Fruit fly (Drosophila melanogaster) whole organism, adult: Measurements from ENCODE around the gene Arl2.

Source experiments
- CG11617 ChIP-seq: fragments of 200-800 bp; sonication (Bioruptor generic); optimal IDR thresholded peaks from 2 replicates; lab custom pipeline; 2017; ENCODE audit warnings: mild to moderate bottlenecking, missing biosample characterization, missing genetic modification reagents, missing genetic modification characterization
- CG12768 ChIP-seq: fragments of 200-800 bp; sonication (Bioruptor generic); optimal IDR thresholded peaks from 2 replicates; lab custom pipeline; 2017; ENCODE audit warnings: missing biosample characterization, missing genetic modification characterization, mild to moderate bottlenecking, moderate library complexity, missing genetic modification reagents
- CG14711 ChIP-seq: fragments of 200-800 bp; sonication (Bioruptor generic); optimal IDR thresholded peaks from 2 replicates; lab custom pipeline; 2018; ENCODE audit warnings: missing biosample characterization, mild to moderate bottlenecking, missing genetic modification characterization, moderate library complexity
- CG1620 ChIP-seq: fragments of 200-800 bp; sonication (Bioruptor generic); optimal IDR thresholded peaks from 2 replicates; lab custom pipeline; 2016; ENCODE audit warnings: missing biosample characterization, missing genetic modification characterization
- CG33017 ChIP-seq: fragments of 200-800 bp; sonication (Bioruptor generic); optimal IDR thresholded peaks from 2 replicates; lab custom pipeline; 2018; ENCODE audit warnings: missing biosample characterization, mild to moderate bottlenecking, missing genetic modification characterization, moderate library complexity
- CG5204 ChIP-seq: fragments of 200-800 bp; sonication (Bioruptor generic); optimal IDR thresholded peaks from 2 replicates; lab custom pipeline; 2016; ENCODE audit warnings: missing biosample characterization, missing genetic modification characterization
- CG7045 ChIP-seq: fragments of 200-800 bp; sonication (Bioruptor generic); optimal IDR thresholded peaks from 2 replicates; lab custom pipeline; 2017; ENCODE audit warnings: missing biosample characterization, mild to moderate bottlenecking, missing genetic modification characterization
- CG7101 ChIP-seq: fragments of 200-800 bp; sonication (Bioruptor generic); optimal IDR thresholded peaks from 2 replicates; lab custom pipeline; 2018; ENCODE audit warnings: missing biosample characterization, mild to moderate bottlenecking, missing genetic modification characterization, moderate library complexity
- Clk ChIP-seq: fragments of 200-800 bp; sonication (Bioruptor generic); optimal IDR thresholded peaks from 2 replicates; lab custom pipeline; 2017; ENCODE audit warnings: missing biosample characterization, missing genetic modification characterization
- Crg-1 ChIP-seq: fragments of 200-800 bp; sonication (Bioruptor generic); optimal IDR thresholded peaks from 2 replicates; lab custom pipeline; 2016; ENCODE audit warnings: missing biosample characterization, missing genetic modification characterization
- Hr96 ChIP-seq: fragments of 200-800 bp; sonication (Bioruptor generic); optimal IDR thresholded peaks from 2 replicates; lab custom pipeline; 2016; ENCODE audit warnings: missing biosample characterization, missing genetic modification characterization
- Mnt ChIP-seq: fragments of 200-800 bp; sonication (Bioruptor generic); optimal IDR thresholded peaks from 2 replicates; lab custom pipeline; 2016; ENCODE audit warnings: missing biosample characterization, mild to moderate bottlenecking, missing genetic modification characterization
- bab1 ChIP-seq: fragments of 200-800 bp; sonication (Bioruptor generic); optimal IDR thresholded peaks from 3 replicates; lab custom pipeline; 2019; ENCODE audit warnings: missing biosample characterization, mild to moderate bottlenecking, missing genetic modification characterization, moderate library complexity
- cic ChIP-seq: fragments of 200-800 bp; sonication (Bioruptor generic); optimal IDR thresholded peaks from 2 replicates; lab custom pipeline; 2017; ENCODE audit warnings: missing biosample characterization, mild to moderate bottlenecking, missing genetic modification characterization, moderate library complexity
- cnc ChIP-seq, 2 experiments: fragments of >200 bp; optimal IDR thresholded peaks; 2 replicates each; lab custom pipeline; 2017
- kay ChIP-seq: fragments of 200-800 bp; sonication (Bioruptor generic); peaks from one replicate; lab custom pipeline; 2016; ENCODE audit warnings: missing biosample characterization, missing genetic modification characterization, borderline replicate concordance
- ovo ChIP-seq: fragments of 200-800 bp; sonication (Bioruptor generic); optimal IDR thresholded peaks from 2 replicates; lab custom pipeline; 2016; ENCODE audit warnings: missing biosample characterization, missing genetic modification characterization
- pad ChIP-seq: fragments of 200-800 bp; sonication (Bioruptor generic); optimal IDR thresholded peaks from 3 replicates; lab custom pipeline; 2017; ENCODE audit warnings: missing biosample characterization, missing genetic modification characterization, mild to moderate bottlenecking, moderate library complexity, missing genetic modification reagents
- tj ChIP-seq: fragments of 200-800 bp; sonication (Bioruptor generic); optimal IDR thresholded peaks from 3 replicates; lab custom pipeline; 2017; ENCODE audit warnings: missing biosample characterization, mild to moderate bottlenecking, missing genetic modification characterization, moderate library complexity
- toe ChIP-seq: fragments of 200-800 bp; sonication (Bioruptor generic); optimal IDR thresholded peaks from 2 replicates; lab custom pipeline; 2016; ENCODE audit warnings: missing biosample characterization, missing genetic modification characterization

Arl2 gene

DNA sequence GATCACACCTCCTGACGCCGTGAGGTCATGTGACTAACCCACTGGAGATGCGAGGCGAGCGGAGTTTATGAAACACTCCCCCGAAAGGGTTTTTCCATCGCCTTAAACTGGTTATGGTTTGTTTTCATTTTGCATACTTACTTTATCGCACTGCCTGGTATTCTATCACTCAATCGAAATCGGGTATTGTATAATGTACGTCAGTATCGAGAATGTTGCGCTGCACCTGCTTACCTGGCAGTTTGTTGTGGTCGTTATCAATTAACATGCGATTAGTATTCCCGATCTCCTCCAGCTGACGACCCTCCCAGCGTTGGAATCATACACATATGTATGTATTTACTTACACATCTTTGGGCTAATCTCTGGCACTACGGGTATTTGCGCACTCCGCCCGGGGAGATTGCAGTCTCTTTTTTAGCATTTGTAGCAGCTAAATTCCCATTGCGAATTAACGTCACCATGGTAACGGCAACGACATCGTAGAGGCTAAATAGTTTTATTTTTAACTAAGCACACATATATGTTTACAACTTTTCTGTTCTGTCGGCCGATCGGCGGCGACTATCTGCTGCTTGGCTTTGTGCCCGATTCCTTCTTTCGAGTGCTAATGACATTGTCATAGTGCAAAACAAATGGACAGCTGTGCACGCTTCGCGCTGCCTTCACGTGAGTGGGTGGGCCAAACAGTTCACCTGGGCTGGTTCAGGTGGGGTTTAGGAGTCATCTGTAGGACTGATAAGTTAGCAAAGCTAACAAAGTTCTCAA is 12.2 kb downstream of the Arl2 start:
- TF ChIP-seq Crg-1 (GFP tag; lab: Kevin White, UChicago): no peak
- TF ChIP-seq toe (GFP tag; lab: Kevin White, UChicago): peak; percentile 40
- no peak for TF ChIP-seq Clk
- TF ChIP-seq bab1 (GFP tag; lab: Kevin White, UChicago): no peak
- peak; percentile 51 for TF ChIP-seq Mnt (GFP tag; lab: Kevin White, UChicago)
- no peak for TF ChIP-seq cnc (optimal IDR thresholded peaks at IDR 0.05; lab: Kevin White, UChicago)
- TF ChIP-seq tj (GFP tag; lab: Kevin White, UChicago): peak; percentile 62
- no peak for TF ChIP-seq CG11617 (GFP tag; lab: Kevin White, UChicago)
- peak; percentile 92 for TF ChIP-seq cic (GFP tag; lab: Kevin White, UChicago)
- no peak for TF ChIP-seq CG1620 (GFP tag; lab: Kevin White, UChicago)
- TF ChIP-seq CG33017 (tag; lab: Kevin White, UChicago): no peak
- no peak for TF ChIP-seq pad
- TF ChIP-seq CG7101 (tag; lab: Kevin White, UChicago): no peak
- no peak for TF ChIP-seq CG7045 (GFP tag; lab: Kevin White, UChicago)
- TF ChIP-seq CG14711 (tag; lab: Kevin White, UChicago): no peak
- TF ChIP-seq Hr96: no peak
- TF ChIP-seq ovo (GFP tag; lab: Kevin White, UChicago): no peak
- TF ChIP-seq kay (GFP tag; lab: Kevin White, UChicago): peak; percentile 92
- peak; percentile 43 for TF ChIP-seq CG12768 (GFP tag; lab: Kevin White, UChicago)
- no peak for TF ChIP-seq CG5204

DNA sequence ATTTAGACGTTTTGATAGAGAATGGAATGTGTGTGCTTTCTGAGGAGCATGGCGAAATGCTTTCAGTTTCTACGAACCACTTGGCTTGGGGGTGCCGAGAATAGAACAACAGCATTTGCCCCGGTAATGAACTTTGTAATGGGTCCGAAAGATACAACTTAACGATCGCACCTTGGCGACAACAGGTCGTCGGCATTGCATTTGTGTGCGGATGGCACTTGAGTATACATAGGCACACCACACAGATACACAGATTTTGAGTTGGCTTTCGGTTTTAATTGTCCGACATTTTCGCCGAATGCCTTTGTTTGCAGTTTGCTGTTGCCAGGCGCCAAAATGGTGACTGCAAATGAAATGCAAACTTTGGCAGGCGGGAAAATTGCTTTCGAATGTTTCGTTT is 13.1 kb downstream of the Arl2 start:
- TF ChIP-seq CG12768 (GFP tag; lab: Kevin White, UChicago) (peak; percentile 94), toe (GFP tag; lab: Kevin White, UChicago) (peak; percentile 45), CG5204 (peak; percentile 39), CG1620 (GFP tag; lab: Kevin White, UChicago) (no peak), ovo (GFP tag; lab: Kevin White, UChicago) (no peak), Hr96 (peak; percentile 67), pad (no peak), CG33017 (tag; lab: Kevin White, UChicago) (no peak), Crg-1 (GFP tag; lab: Kevin White, UChicago) (no peak), CG14711 (tag; lab: Kevin White, UChicago) (no peak), tj (GFP tag; lab: Kevin White, UChicago) (no peak), cic (GFP tag; lab: Kevin White, UChicago) (no peak), CG11617 (GFP tag; lab: Kevin White, UChicago) (no peak), kay (GFP tag; lab: Kevin White, UChicago) (no peak), bab1 (GFP tag; lab: Kevin White, UChicago) (no peak), CG7101 (tag; lab: Kevin White, UChicago) (no peak), cnc (optimal IDR thresholded peaks at IDR 0.05; lab: Kevin White, UChicago) (no peak), CG7045 (GFP tag; lab: Kevin White, UChicago) (no peak)

DNA sequence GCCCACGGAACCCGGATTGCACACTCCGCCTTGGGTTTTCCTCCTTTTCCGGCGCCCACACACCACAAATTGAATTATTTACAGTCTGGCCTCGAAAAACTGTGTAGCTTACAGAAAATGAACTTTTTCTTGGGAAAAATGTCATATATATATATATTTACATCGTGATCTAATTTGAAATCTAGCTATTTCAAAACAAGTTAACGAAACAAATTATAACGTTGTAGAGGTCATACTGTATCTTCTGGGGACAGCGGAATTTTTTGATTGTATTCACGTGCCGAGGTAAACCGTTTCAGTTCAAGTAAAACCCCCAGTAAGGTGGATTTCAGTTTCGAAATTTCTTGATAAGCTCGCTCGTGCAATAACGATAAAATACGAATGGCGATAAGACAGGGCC is 13.6 kb downstream of the Arl2 start:
- TF ChIP-seq CG12768 (GFP tag; lab: Kevin White, UChicago): no peak
- TF ChIP-seq toe (GFP tag; lab: Kevin White, UChicago): no peak
- peak; percentile 27 for TF ChIP-seq pad
- TF ChIP-seq kay (GFP tag; lab: Kevin White, UChicago): peak; percentile 90
- peak; percentile 80 for TF ChIP-seq bab1 (GFP tag; lab: Kevin White, UChicago)
- TF ChIP-seq CG1620 (GFP tag; lab: Kevin White, UChicago): no peak
- no peak for TF ChIP-seq Crg-1 (GFP tag; lab: Kevin White, UChicago)
- peak; percentile 72 for TF ChIP-seq tj (GFP tag; lab: Kevin White, UChicago)
- TF ChIP-seq CG14711 (tag; lab: Kevin White, UChicago): peak; percentile 77
- TF ChIP-seq CG33017 (tag; lab: Kevin White, UChicago): peak; percentile 55
- TF ChIP-seq CG7101 (tag; lab: Kevin White, UChicago): peak; percentile 76
- no peak for TF ChIP-seq ovo (GFP tag; lab: Kevin White, UChicago)
- peak; percentile 32 for TF ChIP-seq cic (GFP tag; lab: Kevin White, UChicago)

DNA sequence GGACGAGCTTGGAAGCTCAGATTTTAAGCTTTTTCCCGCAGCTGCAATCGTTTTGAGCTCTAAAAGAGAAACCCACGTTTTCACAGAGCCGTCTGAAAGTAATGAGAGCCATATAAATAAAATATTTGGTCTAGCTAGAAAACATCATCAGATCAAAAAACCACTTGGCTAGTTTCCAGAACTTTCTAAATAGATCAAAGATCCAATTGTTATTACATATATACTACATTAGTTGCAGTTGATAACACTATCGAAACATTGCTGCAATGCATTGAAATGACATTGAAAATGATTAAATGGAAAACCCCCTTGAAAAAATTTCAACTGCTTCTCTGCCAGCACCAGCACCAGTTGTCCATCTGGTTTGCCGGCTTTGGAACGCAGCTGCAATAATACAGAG is 14.1 kb downstream of the Arl2 start:
- TF ChIP-seq ovo (GFP tag; lab: Kevin White, UChicago) (no peak), CG12768 (GFP tag; lab: Kevin White, UChicago) (no peak), CG7101 (tag; lab: Kevin White, UChicago) (no peak), CG1620 (GFP tag; lab: Kevin White, UChicago) (no peak), Hr96 (no peak), CG33017 (tag; lab: Kevin White, UChicago) (no peak), cic (GFP tag; lab: Kevin White, UChicago) (no peak), tj (GFP tag; lab: Kevin White, UChicago) (no peak), CG5204 (peak; percentile 19), bab1 (GFP tag; lab: Kevin White, UChicago) (no peak), CG7045 (GFP tag; lab: Kevin White, UChicago) (peak; percentile 19), Clk (no peak)

DNA sequence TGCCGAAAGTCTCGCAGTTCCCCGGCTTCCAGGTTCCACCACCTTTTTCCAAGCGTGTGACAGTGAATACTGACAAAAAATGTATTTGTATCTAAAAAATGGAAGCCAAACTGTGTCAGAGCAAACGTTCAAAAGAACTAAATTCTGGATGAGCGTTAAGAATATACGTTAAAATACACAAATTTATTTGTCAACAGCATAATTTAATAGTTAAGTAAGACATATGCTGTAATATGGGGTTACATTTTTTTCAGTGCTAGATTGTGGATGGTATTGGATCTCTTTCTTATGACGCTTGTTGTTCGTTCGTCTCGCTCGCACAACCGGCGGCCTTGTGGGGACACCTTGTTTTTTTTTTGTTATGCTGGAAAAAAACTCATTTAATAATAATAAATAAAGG is 14.7 kb downstream of the Arl2 start:
- TF ChIP-seq CG12768 (GFP tag; lab: Kevin White, UChicago) (no peak), tj (GFP tag; lab: Kevin White, UChicago) (no peak), Mnt (GFP tag; lab: Kevin White, UChicago) (no peak), CG7101 (tag; lab: Kevin White, UChicago) (peak; percentile 0), pad (no peak), cic (GFP tag; lab: Kevin White, UChicago) (no peak), ovo (GFP tag; lab: Kevin White, UChicago) (no peak), Hr96 (peak; percentile 1), bab1 (GFP tag; lab: Kevin White, UChicago) (peak; percentile 18), CG5204 (peak; percentile 5), Clk (no peak), CG7045 (GFP tag; lab: Kevin White, UChicago) (no peak), toe (GFP tag; lab: Kevin White, UChicago) (no peak), cnc (optimal IDR thresholded peaks at IDR 0.05; lab: Kevin White, UChicago) (no peak), CG14711 (tag; lab: Kevin White, UChicago) (peak; percentile 37), CG1620 (GFP tag; lab: Kevin White, UChicago) (no peak), CG33017 (tag; lab: Kevin White, UChicago) (no peak), CG11617 (GFP tag; lab: Kevin White, UChicago) (no peak), kay (GFP tag; lab: Kevin White, UChicago) (no peak), Crg-1 (GFP tag; lab: Kevin White, UChicago) (no peak)
